Fruit fly (Drosophila melanogaster): Measurements from ENCODE around the gene CG6565.

The CG6565 gene

dm6 chr2L:13367378-13367777 lies 6.4 kb upstream of the CG6565 start, which contains the start of gene Tap42 (continued):
- TF ChIP-seq Nf-YA (GFP tag; IDR thresholded peaks at IDR 0.05), result no peak
- TF ChIP-seq CG11456 (GFP tag; IDR thresholded peaks at IDR 0.05), result no peak
- TF ChIP-seq chn (GFP tag; optimal IDR thresholded peaks at IDR 0.05), result no peak
- peak; percentile 24 for TF ChIP-seq CG17829 (tag; optimal IDR thresholded peaks at IDR 0.05)
- no peak for TF ChIP-seq nom (GFP tag; optimal IDR thresholded peaks at IDR 0.05)
- peak; percentile 25; the same call in 1 of the 2 replicates for TF ChIP-seq Adf1 (GFP tag; IDR thresholded peaks at IDR 0.05)
- TF ChIP-seq CG10654 (GFP tag; optimal IDR thresholded peaks at IDR 0.05), result no peak
- TF ChIP-seq CG33213 (GFP tag; optimal IDR thresholded peaks at IDR 0.05), result no peak
- TF ChIP-seq schlank (tag; optimal IDR thresholded peaks at IDR 0.05), result no peak
- no peak for TF ChIP-seq CG17328 (GFP tag; IDR thresholded peaks at IDR 0.05)
- TF ChIP-seq CG2120 (GFP tag; optimal IDR thresholded peaks at IDR 0.05), result peak; percentile 62
- no peak for TF ChIP-seq Ptx1 (GFP tag; IDR thresholded peaks at IDR 0.05)
- TF ChIP-seq row (GFP tag; IDR thresholded peaks at IDR 0.05), result peak; percentile 71
- TF ChIP-seq grn (GFP tag; optimal IDR thresholded peaks at IDR 0.05), result no peak
- TF ChIP-seq CG3281 (GFP tag; optimal IDR thresholded peaks at IDR 0.05), result peak; percentile 46
- no peak for TF ChIP-seq pita (GFP tag; optimal IDR thresholded peaks at IDR 0.05)
- TF ChIP-seq Doc3 (GFP tag; IDR thresholded peaks at IDR 0.05; ENCODE audit: partially characterized antibody), result no peak
- TF ChIP-seq Eip74EF (GFP tag; optimal IDR thresholded peaks at IDR 0.05), result no peak
- peak; percentile 86 for TF ChIP-seq Med (GFP tag)
- TF ChIP-seq crp (GFP tag; optimal IDR thresholded peaks at IDR 0.05), result peak; percentile 27 to 90
- peak; percentile 1 for TF ChIP-seq CG15601 (tag; optimal IDR thresholded peaks at IDR 0.05)
- no peak for TF ChIP-seq Aef1 (GFP tag; IDR thresholded peaks at IDR 0.05)
- TF ChIP-seq wor (GFP tag; IDR thresholded peaks at IDR 0.05), result no peak
- peak in 1 of 2 experiments; percentile 13 for TF ChIP-seq bsh (GFP tag; optimal IDR thresholded peaks at IDR 0.05)

- TF ChIP-seq Dad (GFP tag; optimal IDR thresholded peaks at IDR 0.05), result peak; percentile 68
- peak; percentile 80 for TF ChIP-seq CG2712 (tag; optimal IDR thresholded peaks at IDR 0.05)
- TF ChIP-seq lola (GFP tag; optimal IDR thresholded peaks at IDR 0.05), result peak in 1 of 3 experiments; percentile 58
- TF ChIP-seq BtbVII (GFP tag; optimal IDR thresholded peaks at IDR 0.05), result peak; percentile 76
- peak; percentile 85 for TF ChIP-seq gem (tag; optimal IDR thresholded peaks at IDR 0.05)
- TF ChIP-seq CG2129 (GFP tag; IDR thresholded peaks at IDR 0.05; ENCODE audit: partially characterized antibody), result no peak
- peak; percentile 49; the same call in 1 of the 2 replicates for TF ChIP-seq E2f2 (GFP tag; IDR thresholded peaks at IDR 0.05)
- no peak for TF ChIP-seq Trl (optimal IDR thresholded peaks at IDR 0.05)
- peak; percentile 79 for TF ChIP-seq Trl (GFP tag; optimal IDR thresholded peaks at IDR 0.05)
- no peak for TF ChIP-seq ato (GFP tag; IDR thresholded peaks at IDR 0.05; ENCODE audit: partially characterized antibody)
- peak; percentile 66 for TF ChIP-seq CG10147 (GFP tag; optimal IDR thresholded peaks at IDR 0.05)
- peak; percentile 81 for TF ChIP-seq sug (tag; optimal IDR thresholded peaks at IDR 0.05)
- TF ChIP-seq CG12219 (GFP tag; optimal IDR thresholded peaks at IDR 0.05), result peak; percentile 69
- TF ChIP-seq z (GFP tag; IDR thresholded peaks at IDR 0.05), result no peak
- peak; percentile 67 for TF ChIP-seq tup (GFP tag; optimal IDR thresholded peaks at IDR 0.05)
- TF ChIP-seq dmrt99B (tag; optimal IDR thresholded peaks at IDR 0.05), result peak; percentile 76
- TF ChIP-seq MBD-R2 (GFP tag; IDR thresholded peaks at IDR 0.05), result peak; percentile 93
- TF ChIP-seq CG3847 (GFP tag; IDR thresholded peaks at IDR 0.05), result peak; percentile 91
- peak; percentile 38 for TF ChIP-seq Nf-YB (GFP tag; optimal IDR thresholded peaks at IDR 0.05)
- peak; percentile 55 for TF ChIP-seq stwl (tag; optimal IDR thresholded peaks at IDR 0.05)
- TF ChIP-seq bab2 (GFP tag; optimal IDR thresholded peaks at IDR 0.05), result peak; percentile 60
- TF ChIP-seq CG30403 (GFP tag; optimal IDR thresholded peaks at IDR 0.05), result peak; percentile 90
- peak; percentile 78 for TF ChIP-seq CG31441 (GFP tag; IDR thresholded peaks at IDR 0.05)
- TF ChIP-seq Gsc (GFP tag; IDR thresholded peaks at IDR 0.05), result no peak
- peak; percentile 63 for TF ChIP-seq CG16863 (GFP tag; optimal IDR thresholded peaks at IDR 0.05)
- peak; percentile 39; the same call in 1 of the 2 replicates for TF ChIP-seq CG43689 (GFP tag; IDR thresholded peaks at IDR 0.05)
- TF ChIP-seq fu2 (GFP tag; optimal IDR thresholded peaks at IDR 0.05), result peak; percentile 69
- peak; percentile 36 for TF ChIP-seq salm (tag; optimal IDR thresholded peaks at IDR 0.05)
These were observed 4.9 kb upstream of the CG6565 start, which contains the start of gene CG31855 for dm6 chr2L:13368940-13369339. Gene CG31855 (plus strand): TSS chr2L:13369204.
